Worm (Caenorhabditis elegans) whole organism, late embryonic: ENCODE results near the gene H35N09.2.

ENCODE experiments used
- ama-1 ChIP-seq: fragments of 150-350 bp; optimal IDR thresholded peaks from 2 replicates; lab custom pipeline; 2014
- ceh-48 ChIP-seq: sonication (generic microtip); optimal IDR thresholded peaks from 2 replicates; lab custom pipeline; 2016; ENCODE audit warnings: missing genetic modification characterization, inconsistent platforms, missing compliant biosample characterization
- fax-1 ChIP-seq: sonication (generic microtip); optimal IDR thresholded peaks from 2 replicates; lab custom pipeline; 2016; ENCODE audit warnings: missing genotype, missing genetic modification characterization, missing compliant biosample characterization
- fkh-10 ChIP-seq: fragments of 150-350 bp; optimal IDR thresholded peaks from 2 replicates; lab custom pipeline; 2014; ENCODE audit warnings: missing biosample characterization, missing genetic modification reagents, missing genetic modification characterization
- hlh-15 ChIP-seq: sonication (generic microtip); optimal IDR thresholded peaks from 2 replicates; lab custom pipeline; 2016; ENCODE audit warnings: missing genetic modification characterization, missing compliant biosample characterization
- nhr-11 ChIP-seq: fragments of 150-350 bp; optimal IDR thresholded peaks from 2 replicates; lab custom pipeline; 2014; ENCODE audit warnings: missing biosample characterization, missing genetic modification characterization
- pqm-1 ChIP-seq: sonication (generic microtip); optimal IDR thresholded peaks from 2 replicates; lab custom pipeline; 2016; ENCODE audit warnings: missing genetic modification characterization, missing compliant biosample characterization
- unc-42 ChIP-seq: sonication (generic microtip); optimal IDR thresholded peaks from 2 replicates; lab custom pipeline; 2016; ENCODE audit warnings: missing genotype, missing genetic modification characterization, missing compliant biosample characterization

DNA sequence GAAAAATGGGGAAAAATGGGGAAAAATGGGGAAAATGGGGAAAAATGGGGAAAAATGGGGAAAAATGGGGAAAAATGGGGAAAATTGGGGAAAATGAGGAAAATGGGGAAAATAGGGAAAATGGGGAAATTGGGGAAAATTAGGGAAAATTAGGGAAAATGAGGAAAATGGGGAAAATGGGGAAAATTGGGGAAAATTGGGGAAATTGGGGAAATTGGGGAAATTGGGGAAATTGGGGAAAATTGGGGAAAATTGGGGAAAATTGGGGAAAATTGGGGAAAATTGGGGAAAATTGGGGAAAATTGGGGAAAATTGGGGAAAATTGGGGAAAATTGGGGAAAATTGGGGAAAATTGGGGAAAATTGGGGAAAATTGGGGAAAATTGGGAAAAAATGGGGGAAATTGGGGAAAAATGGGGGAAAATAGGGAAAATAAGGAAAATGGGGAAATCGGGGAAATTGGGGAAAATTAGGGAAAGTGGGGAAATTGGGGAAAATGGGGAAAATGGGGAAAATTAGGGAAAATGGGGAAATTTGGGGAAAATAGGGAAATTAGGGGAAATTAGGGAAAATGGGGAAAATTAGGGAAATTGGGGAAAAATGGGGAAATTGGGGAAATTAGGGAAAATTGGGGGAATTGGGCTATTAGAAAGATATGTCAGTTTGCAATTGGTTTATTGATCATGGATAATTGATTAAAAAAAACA is 2.0 kb downstream of the H35N09.2 start:
- no peak for TF ChIP-seq ama-1
- no peak for TF ChIP-seq ceh-48 (tag; lab: Kevin White, UChicago)
- TF ChIP-seq nhr-11 (tag; lab: Kevin White, UChicago): no peak
- no peak for TF ChIP-seq fkh-10
- TF ChIP-seq unc-42 (tag; lab: Kevin White, UChicago): no peak
- TF ChIP-seq hlh-15 (tag; lab: Kevin White, UChicago): no peak
- no peak for TF ChIP-seq pqm-1 (tag; lab: Kevin White, UChicago)
- TF ChIP-seq fax-1 (tag; lab: Kevin White, UChicago): no peak
